Worm (Caenorhabditis elegans) whole organism, L1 larva: ENCODE data around the gene nhr-164.
A peak's percentile ranks its signal among the peaks of the same experiment; 100 is the strongest.

ENCODE experiments used
- aly-2 ChIP-seq: fragments of 150-350 bp; optimal IDR thresholded peaks from 2 replicates; lab custom pipeline; 2014; ENCODE audit warnings: missing biosample characterization, missing genetic modification characterization
- ama-1 ChIP-seq: fragments of 150-350 bp; optimal IDR thresholded peaks from 2 replicates; lab custom pipeline; 2014
- egl-13 ChIP-seq: sonication (generic microtip); optimal IDR thresholded peaks from 2 replicates; lab custom pipeline; 2016; ENCODE audit warnings: missing genotype, missing genetic modification reagents, missing genetic modification characterization, missing compliant biosample characterization
- jun-1 ChIP-seq: fragments of 150-350 bp; optimal IDR thresholded peaks from 2 replicates; lab custom pipeline; 2014; ENCODE audit warnings: missing biosample characterization, missing genetic modification reagents, missing genetic modification characterization
- lin-15B ChIP-seq: fragments of 150-350 bp; sonication (generic microtip); optimal IDR thresholded peaks from 3 replicates; lab custom pipeline; 2014; ENCODE audit warnings: missing biosample characterization, missing genetic modification characterization
- nhr-237 ChIP-seq: fragments of 150-350 bp; optimal IDR thresholded peaks from 2 replicates; lab custom pipeline; 2014; ENCODE audit warnings: missing biosample characterization, missing genetic modification characterization
- nhr-47 ChIP-seq: sonication (generic microtip); optimal IDR thresholded peaks from 2 replicates; lab custom pipeline; 2016; ENCODE audit warnings: mild to moderate bottlenecking, missing genetic modification characterization, moderate library complexity, missing compliant biosample characterization
- nhr-76 ChIP-seq: sonication (generic microtip); optimal IDR thresholded peaks from 2 replicates; lab custom pipeline; 2017; ENCODE audit warnings: missing biosample characterization, missing genetic modification characterization
- nhr-77 ChIP-seq: fragments of 150-350 bp; optimal IDR thresholded peaks from 2 replicates; lab custom pipeline; 2014; ENCODE audit warnings: missing biosample characterization, missing genetic modification characterization
- unc-86 ChIP-seq: sonication (generic microtip); optimal IDR thresholded peaks from 2 replicates; lab custom pipeline; 2016; ENCODE audit warnings: missing genetic modification characterization, missing compliant biosample characterization
- ztf-4 ChIP-seq: fragments of 150-350 bp; optimal IDR thresholded peaks from 2 replicates; lab custom pipeline; 2014; ENCODE audit warnings: missing biosample characterization, missing genetic modification characterization

DNA sequence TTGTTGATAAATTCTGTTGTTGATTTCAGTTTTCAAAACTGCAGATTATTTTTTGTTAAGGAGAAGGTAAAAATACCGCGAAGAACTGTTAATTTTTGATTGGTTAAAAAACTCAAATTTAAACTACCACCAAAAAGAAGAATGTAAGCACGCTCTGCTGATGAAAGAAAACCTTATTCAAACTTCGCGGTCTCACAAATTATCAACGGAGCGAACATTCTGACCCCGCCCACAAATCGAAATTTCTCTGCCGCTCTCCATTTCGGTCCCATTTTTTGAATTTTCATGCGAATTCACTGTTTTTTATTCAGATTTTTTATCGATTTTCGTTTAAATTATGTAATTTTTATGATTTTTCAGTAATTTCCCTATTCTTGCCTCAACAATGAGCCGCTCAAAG lies 46.0 kb downstream of the nhr-164 start, which contains the start of gene cyn-3:
- TF ChIP-seq ama-1 (lab: Kevin White, UChicago) (peak; percentile 66), jun-1 (peak; percentile 88), ztf-4 (tag; lab: Kevin White, UChicago) (peak; percentile 79), unc-86 (tag; lab: Kevin White, UChicago) (peak; percentile 90), nhr-77 (tag; lab: Kevin White, UChicago) (peak; percentile 74), aly-2 (peak; percentile 83), nhr-237 (peak; percentile 77), egl-13 (tag; lab: Kevin White, UChicago) (peak; percentile 79), nhr-76 (no peak), nhr-47 (peak; percentile 95), lin-15B (tag; lab: Kevin White, UChicago) (peak; percentile 96)
